Worm (Caenorhabditis elegans) whole organism, young adult: ENCODE data around the gene B0432.8.

Experiments
- B0261.1 ChIP-seq: sonication (generic microtip); optimal IDR thresholded peaks from 2 replicates; lab custom pipeline; 2016; ENCODE audit warnings: mild to moderate bottlenecking, missing genetic modification characterization, moderate library complexity, missing compliant biosample characterization
- F52B5.7 ChIP-seq: sonication (generic microtip); optimal IDR thresholded peaks from 2 replicates; lab custom pipeline; 2016; ENCODE audit warnings: mild to moderate bottlenecking, missing genetic modification characterization, missing compliant biosample characterization
- dox-1 ChIP-seq: fragments of 200-800 bp; sonication (Bioruptor generic); IDR thresholded peaks from 2 replicates; pipeline ENCODE4 v1.3.6; 2022; ENCODE audit warnings: missing genetic modification reagents, missing genetic modification characterization, missing compliant biosample characterization
- efl-1 ChIP-seq: fragments of 150-350 bp; optimal IDR thresholded peaks from 2 replicates; lab custom pipeline; 2014; ENCODE audit warnings: missing biosample characterization, missing genetic modification reagents, missing genetic modification characterization
- egrh-3 ChIP-seq: fragments of 200-800 bp; sonication (Bioruptor generic); IDR thresholded peaks from 2 replicates; pipeline ENCODE4 v1.3.6; 2022; ENCODE audit warnings: missing genetic modification reagents, missing genetic modification characterization, missing compliant biosample characterization
- lin-35 ChIP-seq, 3 experiments: fragments of 150-350 bp in 2 of 3; sonication (generic microtip) in 1 of 3; optimal IDR thresholded peaks; 2 replicates each; lab custom pipeline; 2014 to 2018; ENCODE audit warnings: missing biosample characterization in 3 of 3, missing genetic modification characterization in 3 of 3, missing genetic modification reagents in 3 of 3
- madf-10 ChIP-seq: sonication (generic microtip); optimal IDR thresholded peaks from 2 replicates; lab custom pipeline; 2016; ENCODE audit warnings: mild to moderate bottlenecking, missing genetic modification characterization, missing compliant biosample characterization
- madf-3 ChIP-seq: fragments of 200-800 bp; sonication (Bioruptor generic); IDR thresholded peaks from 2 replicates; pipeline ENCODE4 v1.3.6; 2022; ENCODE audit warnings: missing genetic modification reagents, missing genetic modification characterization, missing compliant biosample characterization
- mxl-1 ChIP-seq: sonication (generic microtip); optimal IDR thresholded peaks from 2 replicates; lab custom pipeline; 2016; ENCODE audit warnings: missing genetic modification characterization, missing compliant biosample characterization
- nfya-1 ChIP-seq: sonication (generic microtip); optimal IDR thresholded peaks from 2 replicates; lab custom pipeline; 2017; ENCODE audit warnings: antibody characterized with exemption, missing compliant biosample characterization, missing genetic modification characterization, borderline replicate concordance; ENCODE audit not compliant: insufficient read depth
- pbrm-1 ChIP-seq: fragments of 200-800 bp; sonication (Bioruptor generic); IDR thresholded peaks from 2 replicates; pipeline ENCODE4 v1.3.6; 2022; ENCODE audit warnings: missing genetic modification reagents, missing genetic modification characterization, missing compliant biosample characterization
- snpc-4 ChIP-seq, 5 experiments: fragments of 150-350 bp in 1 of 5; sonication (generic microtip) in 4 of 5; optimal IDR thresholded peaks; 2 replicates each; lab custom pipeline; 2014 to 2018; ENCODE audit warnings: missing genetic modification characterization in 5 of 5, missing biosample characterization in 3 of 5, antibody characterized with exemption in 2 of 5, mild to moderate bottlenecking in 2 of 5, missing compliant biosample characterization in 2 of 5, missing genotype in 2 of 5, moderate library complexity in 2 of 5, missing genetic modification reagents in 1 of 5
- zim-3 ChIP-seq: sonication (generic microtip); optimal IDR thresholded peaks from 2 replicates; lab custom pipeline; 2017; ENCODE audit warnings: mild to moderate bottlenecking, missing genetic modification characterization, moderate library complexity, missing compliant biosample characterization

DNA sequence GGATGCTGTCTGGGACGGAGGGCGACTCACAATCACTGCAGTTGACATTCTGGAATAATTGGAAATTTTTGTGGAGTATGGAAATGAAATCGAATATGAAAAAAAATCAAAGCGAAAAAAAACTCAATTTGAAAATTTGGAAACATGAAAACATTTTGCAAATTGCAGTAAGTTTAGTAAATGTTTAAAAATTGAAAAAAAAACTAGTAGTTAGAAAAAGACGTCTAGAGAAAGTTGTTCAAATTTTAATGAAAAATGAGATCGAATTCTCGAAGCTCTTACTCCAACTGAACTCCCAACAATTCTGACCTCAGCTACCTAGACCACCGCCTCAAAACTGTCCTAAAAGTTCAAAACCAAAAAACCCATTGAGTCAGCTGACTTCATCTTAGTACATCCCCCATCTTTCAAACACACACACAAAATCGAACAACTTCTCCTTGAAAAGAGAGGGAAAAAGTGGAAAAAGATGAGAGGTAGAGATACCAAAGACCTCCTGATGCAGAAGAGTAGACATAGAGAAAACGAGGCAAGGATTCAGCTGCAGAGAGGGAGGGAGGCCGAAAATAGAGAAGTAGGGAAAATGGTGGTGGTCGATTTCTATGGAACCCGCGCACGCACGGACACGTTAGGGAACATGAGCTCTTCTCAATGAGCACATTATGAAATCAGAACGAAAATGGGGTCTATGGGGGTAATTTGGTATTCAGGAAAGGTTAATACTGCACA, 44.7 kb upstream of the B0432.8 start, which contains the start of gene K01A2.10:
- no peak for TF ChIP-seq snpc-4 (GFP tag; optimal IDR thresholded peaks at IDR 0.05; lab: Kevin White, UChicago)
- TF ChIP-seq snpc-4 (tag; optimal IDR thresholded peaks at IDR 0.05; lab: Kevin White, UChicago) = no peak
- TF ChIP-seq zim-3 (tag; lab: Kevin White, UChicago) = no peak
- no peak for TF ChIP-seq B0261.1
- TF ChIP-seq F52B5.7 (tag; lab: Kevin White, UChicago) = no peak
- no peak for TF ChIP-seq madf-3 (GFP tag; lab: Robert Waterston, UW)
- TF ChIP-seq lin-35 (GFP tag; optimal IDR thresholded peaks at IDR 0.05; lab: Kevin White, UChicago) = peak in 1 of 3 experiments; percentile 30
- no peak for TF ChIP-seq mxl-1 (tag; lab: Kevin White, UChicago)
- TF ChIP-seq dox-1 (GFP tag; lab: Robert Waterston, UW) = no peak
- no peak for TF ChIP-seq egrh-3
- no peak for TF ChIP-seq efl-1
- no peak for TF ChIP-seq pbrm-1
- no peak for TF ChIP-seq madf-10
- TF ChIP-seq nfya-1 (tag; lab: Kevin White, UChicago) = no peak
